Fruit fly (Drosophila melanogaster) whole organism, pupa: ENCODE measurements around the gene Alp12.

Experiments used
- CG10348 ChIP-seq: fragments of 200-800 bp; sonication (Bioruptor generic); IDR thresholded peaks from 2 replicates; pipeline ENCODE4 v1.3.6; 2022; ENCODE audit warnings: missing biosample characterization, missing genetic modification characterization
- CG12605 ChIP-seq: fragments of 200-800 bp; sonication (Bioruptor generic); IDR thresholded peaks from 2 replicates; pipeline ENCODE4 v1.3.6; 2022; ENCODE audit warnings: missing biosample characterization, missing genetic modification characterization
- CG13204 ChIP-seq: fragments of 200-800 bp; sonication (Bioruptor generic); optimal IDR thresholded peaks from 2 replicates; lab custom pipeline; 2018; ENCODE audit warnings: missing biosample characterization, mild to moderate bottlenecking, missing genetic modification characterization, moderate library complexity
- CG14655 ChIP-seq: fragments of 200-800 bp; sonication (Bioruptor generic); optimal IDR thresholded peaks from 3 replicates; lab custom pipeline; 2017; ENCODE audit warnings: mild to moderate bottlenecking, missing biosample characterization, missing genetic modification reagents, missing genetic modification characterization
- CG15710 ChIP-seq: fragments of 200-800 bp; sonication (Bioruptor generic); optimal IDR thresholded peaks from 2 replicates; lab custom pipeline; 2018; ENCODE audit warnings: missing biosample characterization, mild to moderate bottlenecking, missing genetic modification characterization, moderate library complexity
- CG17806 ChIP-seq: fragments of 200-800 bp; sonication (Bioruptor generic); optimal IDR thresholded peaks from 2 replicates; lab custom pipeline; 2018; ENCODE audit warnings: missing biosample characterization, mild to moderate bottlenecking, missing genetic modification characterization, moderate library complexity
- CG32121 ChIP-seq: fragments of 200-800 bp; sonication (Bioruptor generic); IDR thresholded peaks from 2 replicates; pipeline ENCODE4 v1.3.6; 2022; ENCODE audit warnings: missing biosample characterization, missing genetic modification characterization
- CG34367 ChIP-seq: fragments of 200-800 bp; sonication (Bioruptor generic); optimal IDR thresholded peaks from 2 replicates; lab custom pipeline; 2018; ENCODE audit warnings: missing biosample characterization, mild to moderate bottlenecking, missing genetic modification characterization
- CG4496 ChIP-seq: fragments of 200-800 bp; sonication (Bioruptor generic); IDR thresholded peaks from 3 replicates; pipeline ENCODE4 v1.3.6; 2022; ENCODE audit warnings: missing biosample characterization, missing genetic modification characterization
- CG8159 ChIP-seq: fragments of 200-800 bp; sonication (Bioruptor generic); optimal IDR thresholded peaks from 3 replicates; lab custom pipeline; 2018; ENCODE audit warnings: missing biosample characterization, mild to moderate bottlenecking, missing genetic modification characterization, moderate library complexity
- CG8301 ChIP-seq: fragments of 200-800 bp; sonication (Bioruptor generic); optimal IDR thresholded peaks from 2 replicates; lab custom pipeline; 2018; ENCODE audit warnings: missing biosample characterization, mild to moderate bottlenecking, missing genetic modification characterization
- CG9948 ChIP-seq: fragments of 200-800 bp; sonication (Bioruptor generic); optimal IDR thresholded peaks from 2 replicates; lab custom pipeline; 2018; ENCODE audit warnings: missing biosample characterization, mild to moderate bottlenecking, missing genetic modification characterization, moderate library complexity
- D1 ChIP-seq: fragments of 200-800 bp; sonication (Bioruptor generic); optimal IDR thresholded peaks from 2 replicates; lab custom pipeline; 2018; ENCODE audit warnings: missing biosample characterization, mild to moderate bottlenecking, missing genetic modification characterization, moderate library complexity
- EcR ChIP-seq: fragments of 200-800 bp; sonication (Bioruptor generic); optimal IDR thresholded peaks from 3 replicates; lab custom pipeline; 2019; ENCODE audit warnings: missing biosample characterization, missing genetic modification characterization, mild to moderate bottlenecking, moderate library complexity, missing genetic modification reagents
- Ets98B ChIP-seq: fragments of 200-800 bp; sonication (Bioruptor generic); IDR thresholded peaks from 2 replicates; pipeline ENCODE4 v1.3.6; 2022; ENCODE audit warnings: missing biosample characterization, missing genetic modification characterization
- Pif1A ChIP-seq: fragments of 200-800 bp; sonication (Bioruptor generic); optimal IDR thresholded peaks from 3 replicates; lab custom pipeline; 2016; ENCODE audit warnings: missing biosample characterization, missing genetic modification characterization
- Pif1B ChIP-seq: fragments of 200-800 bp; sonication (Bioruptor generic); optimal IDR thresholded peaks from 3 replicates; lab custom pipeline; 2016; ENCODE audit warnings: missing biosample characterization, missing genetic modification characterization
- Snoo ChIP-seq: fragments of 200-800 bp; sonication (Bioruptor generic); optimal IDR thresholded peaks from 3 replicates; lab custom pipeline; 2017; ENCODE audit warnings: missing biosample characterization, mild to moderate bottlenecking, missing genetic modification characterization, inconsistent platforms
- fd96Ca ChIP-seq: fragments of 200-800 bp; sonication (Bioruptor generic); IDR thresholded peaks from 3 replicates; pipeline ENCODE4 v1.3.6; 2022; ENCODE audit warnings: missing biosample characterization, missing genetic modification characterization
- gl ChIP-seq: fragments of 200-800 bp; sonication (Bioruptor generic); optimal IDR thresholded peaks from 2 replicates; lab custom pipeline; 2018; ENCODE audit warnings: missing biosample characterization, mild to moderate bottlenecking, missing genetic modification characterization
- rn ChIP-seq: fragments of 200-800 bp; sonication (Bioruptor generic); IDR thresholded peaks from 2 replicates; pipeline ENCODE4 v1.3.6; 2022; ENCODE audit warnings: missing biosample characterization, missing genetic modification characterization

Alp12 gene

DNA sequence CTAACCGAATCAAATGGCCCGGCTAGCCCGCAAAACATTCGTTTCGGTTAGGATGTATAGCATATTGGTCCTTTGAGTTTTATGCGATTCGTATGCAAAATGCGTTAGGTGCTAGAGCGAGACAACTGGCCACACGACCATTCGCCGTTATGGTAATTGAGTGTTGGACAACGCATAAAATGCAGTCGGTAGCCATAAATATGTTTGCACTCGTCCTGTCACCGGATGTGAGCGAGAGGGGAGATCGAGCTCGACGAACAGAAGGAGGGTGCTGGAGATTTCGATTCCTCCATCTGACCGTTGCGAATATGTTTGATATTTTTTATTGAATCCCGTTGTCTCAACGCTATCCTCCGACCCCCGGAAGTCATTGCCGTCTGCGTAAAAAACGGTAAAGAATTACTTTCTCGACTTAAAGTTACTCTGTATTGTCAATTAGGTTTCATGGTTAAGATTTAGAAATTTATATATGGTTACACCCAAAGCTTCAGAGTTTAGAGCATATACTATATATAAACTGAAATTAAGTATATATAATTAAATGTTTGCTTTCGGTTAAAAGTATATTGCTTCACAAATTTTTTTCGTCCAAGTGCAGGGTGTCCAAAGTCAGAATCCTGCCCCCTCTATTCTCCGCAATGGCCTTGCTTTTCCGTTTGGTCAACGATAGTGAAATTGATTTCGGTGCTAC is 34.2 kb downstream of the Alp12 start:
- TF ChIP-seq CG15710 (tag; lab: Kevin White, UChicago) (no peak), fd96Ca (GFP tag; lab: Robert Waterston, UW) (no peak), D1 (no peak), CG10348 (no peak), Pif1B (GFP tag; lab: Kevin White, UChicago) (no peak), Snoo (tag; lab: Kevin White, UChicago) (no peak)

DNA sequence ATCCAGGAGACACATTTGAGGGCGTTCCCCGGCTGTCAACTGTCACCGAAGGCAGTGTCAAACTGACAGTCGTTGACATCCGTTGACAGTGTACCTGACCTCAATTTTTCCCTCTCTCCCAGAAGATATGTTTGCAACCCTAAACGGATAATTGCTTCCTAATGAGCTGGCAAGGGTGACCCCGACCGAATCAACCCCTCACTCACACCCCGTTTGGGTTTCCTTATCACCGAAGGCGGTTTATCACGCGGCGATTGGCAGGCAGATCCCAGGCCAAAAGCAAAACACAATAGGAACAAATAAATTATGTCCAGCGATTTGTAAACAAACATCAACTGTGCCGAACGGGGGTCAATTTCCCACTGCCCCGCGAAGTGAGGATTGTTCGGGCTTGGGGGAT is 35.6 kb downstream of the Alp12 start:
- no peak for TF ChIP-seq CG17806 (tag; lab: Kevin White, UChicago)
- TF ChIP-seq EcR: no peak
- no peak for TF ChIP-seq CG4496
- TF ChIP-seq CG8301 (tag; lab: Kevin White, UChicago): no peak
- no peak for TF ChIP-seq CG34367 (tag; lab: Kevin White, UChicago)
- no peak for TF ChIP-seq Ets98B (GFP tag; lab: Robert Waterston, UW)
- no peak for TF ChIP-seq fd96Ca (GFP tag; lab: Robert Waterston, UW)
- no peak for TF ChIP-seq Snoo (tag; lab: Kevin White, UChicago)
- TF ChIP-seq CG32121 (GFP tag; lab: Robert Waterston, UW): no peak
- no peak for TF ChIP-seq Pif1B (GFP tag; lab: Kevin White, UChicago)
- no peak for TF ChIP-seq D1
- TF ChIP-seq CG15710 (tag; lab: Kevin White, UChicago): no peak
- no peak for TF ChIP-seq CG9948
- no peak for TF ChIP-seq Pif1A (GFP tag; lab: Kevin White, UChicago)
- TF ChIP-seq CG12605 (GFP tag; lab: Robert Waterston, UW): no peak
- TF ChIP-seq, all 21 proteins: peak for 0

DNA sequence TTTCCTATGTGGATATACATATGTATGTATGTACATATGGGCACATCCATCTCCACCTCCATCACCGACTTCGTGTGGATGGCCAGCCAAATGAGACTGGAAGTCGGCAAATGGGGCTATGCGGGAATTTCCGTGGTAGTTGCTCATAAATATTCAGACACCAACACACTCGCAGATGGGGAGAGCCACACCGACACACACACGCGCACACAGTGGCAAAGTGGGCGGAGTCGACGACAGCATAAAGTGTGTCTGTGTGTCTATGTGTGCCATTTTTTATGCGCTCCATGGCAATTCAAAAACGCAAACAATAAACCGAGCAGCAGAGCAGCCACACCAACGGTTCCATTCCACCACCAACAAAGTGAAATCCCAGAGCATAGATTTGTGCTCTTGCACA is 39.0 kb downstream of the Alp12 start:
- TF ChIP-seq CG4496 (peak; percentile 72; the same call in 2 of the 3 replicates), Ets98B (GFP tag; lab: Robert Waterston, UW) (peak; percentile 19; the same call in 1 of the 2 replicates), rn (GFP tag; lab: Robert Waterston, UW) (no peak), CG32121 (GFP tag; lab: Robert Waterston, UW) (no peak), CG13204 (no peak), Snoo (tag; lab: Kevin White, UChicago) (no peak)

DNA sequence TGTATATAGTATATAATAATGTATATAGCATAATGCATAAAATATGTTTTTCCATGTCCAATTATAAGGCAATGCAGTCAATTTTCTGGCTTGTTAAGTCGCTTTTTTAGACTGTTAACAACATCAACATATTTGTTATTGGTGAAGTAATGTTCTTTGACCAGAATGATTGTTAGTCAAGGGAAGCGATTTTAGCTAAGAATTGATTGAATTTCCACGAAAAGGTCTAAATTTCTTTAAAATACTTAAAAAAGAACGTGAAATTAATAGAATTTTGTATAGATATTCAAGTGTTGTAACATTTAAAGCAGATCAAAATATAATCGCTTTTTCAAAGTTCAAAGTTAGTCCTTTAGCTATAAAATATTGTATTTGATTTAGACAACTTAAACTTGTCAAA is 39.6 kb downstream of the Alp12 start:
- TF ChIP-seq Pif1A (GFP tag; lab: Kevin White, UChicago) (peak; percentile 2), CG8159 (tag; lab: Kevin White, UChicago) (no peak), CG8301 (tag; lab: Kevin White, UChicago) (peak; percentile 8), CG9948 (peak; percentile 23), gl (tag; lab: Kevin White, UChicago) (no peak), Ets98B (GFP tag; lab: Robert Waterston, UW) (no peak), CG4496 (no peak), CG32121 (GFP tag; lab: Robert Waterston, UW) (no peak), CG12605 (GFP tag; lab: Robert Waterston, UW) (0 out of 2 replicates have a peak, but pooled peaks have one; percentile 7), CG34367 (tag; lab: Kevin White, UChicago) (no peak), CG14655 (GFP tag; lab: Kevin White, UChicago) (peak; percentile 70)
- TF ChIP-seq, all 21 proteins: peak for 5

DNA sequence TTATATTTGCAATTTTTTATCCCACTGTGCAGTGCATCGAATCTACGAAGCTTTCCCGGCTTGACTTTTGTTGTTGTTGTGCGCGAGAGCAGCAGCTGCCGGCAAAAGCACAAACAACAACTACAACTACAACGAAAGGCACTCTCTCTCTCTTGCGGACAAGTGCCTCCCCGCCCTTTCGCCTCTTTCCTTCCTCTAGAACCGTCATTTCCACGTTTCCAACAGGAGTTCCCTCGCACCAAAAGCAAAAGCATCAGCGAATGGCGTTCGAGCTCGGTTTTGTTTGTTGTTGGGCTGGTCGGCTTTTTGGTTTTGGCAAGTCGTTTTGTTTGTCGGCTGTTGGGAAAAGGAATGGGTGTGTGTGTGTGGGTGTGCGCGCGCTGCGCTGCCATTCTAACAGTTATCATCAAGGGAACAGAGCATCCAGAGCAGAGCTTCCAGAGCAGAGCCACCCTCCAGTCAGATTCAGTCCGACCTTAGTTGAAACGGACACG is 40.0 kb downstream of the Alp12 start, which contains the start of gene tj:
Gene tj (plus strand): TSS at position 444 of the 494 bp plus-strand sequence.
- no peak for TF ChIP-seq CG34367 (tag; lab: Kevin White, UChicago)
- peak; percentile 53; the same call in 1 of the 3 replicates for TF ChIP-seq CG4496
- TF ChIP-seq Pif1A (GFP tag; lab: Kevin White, UChicago): no peak
- no peak for TF ChIP-seq Snoo (tag; lab: Kevin White, UChicago)
- no peak for TF ChIP-seq CG32121 (GFP tag; lab: Robert Waterston, UW)
- no peak for TF ChIP-seq CG15710 (tag; lab: Kevin White, UChicago)
- no peak for TF ChIP-seq CG17806 (tag; lab: Kevin White, UChicago)

DNA sequence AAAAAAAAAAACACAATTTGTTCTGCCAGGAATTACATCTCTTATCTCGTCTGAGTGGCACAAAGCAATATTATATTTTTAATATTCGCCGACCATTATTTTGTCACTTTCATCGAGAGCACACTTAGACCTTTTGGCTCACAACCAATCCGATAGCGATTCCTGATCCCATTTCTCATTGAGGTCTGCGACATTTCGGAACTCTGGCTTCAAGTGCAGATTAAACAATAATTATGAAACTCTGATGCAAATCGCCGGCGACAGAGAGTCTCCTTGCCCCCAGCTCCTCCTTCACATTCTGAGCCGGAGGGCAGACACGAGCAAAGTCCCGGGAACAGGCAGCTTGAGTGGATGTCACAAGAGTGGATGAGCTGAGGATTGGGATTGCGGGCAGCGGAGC is 45.2 kb downstream of the Alp12 start:
- TF ChIP-seq CG17806 (tag; lab: Kevin White, UChicago): no peak
- no peak for TF ChIP-seq CG15710 (tag; lab: Kevin White, UChicago)
- TF ChIP-seq CG34367 (tag; lab: Kevin White, UChicago): no peak
- TF ChIP-seq Ets98B (GFP tag; lab: Robert Waterston, UW): no peak
- TF ChIP-seq CG4496: no peak
- TF ChIP-seq Snoo (tag; lab: Kevin White, UChicago): no peak
- TF ChIP-seq CG8159 (tag; lab: Kevin White, UChicago): no peak
- TF ChIP-seq Pif1B (GFP tag; lab: Kevin White, UChicago): no peak
- TF ChIP-seq CG12605 (GFP tag; lab: Robert Waterston, UW): no peak
- TF ChIP-seq CG8301 (tag; lab: Kevin White, UChicago): no peak
- no peak for TF ChIP-seq gl (tag; lab: Kevin White, UChicago)
- no peak for TF ChIP-seq CG14655 (GFP tag; lab: Kevin White, UChicago)
